Worm (Caenorhabditis elegans) whole organism, young adult: Measurements from ENCODE around the gene R13A1.3.

Experiments
- B0019.2 ChIP-seq: fragments of 200-800 bp; sonication (Bioruptor generic); conservative IDR thresholded peaks from 2 replicates; pipeline ENCODE4 v1.3.6; 2022; ENCODE audit warnings: missing genetic modification reagents, missing genetic modification characterization, missing compliant biosample characterization
- B0035.1 ChIP-seq: sonication (generic microtip); optimal IDR thresholded peaks from 2 replicates; lab custom pipeline; 2016; ENCODE audit warnings: missing genetic modification characterization, mild to moderate bottlenecking, missing compliant biosample characterization, missing genotype, missing genetic modification reagents
- B0261.1 ChIP-seq: sonication (generic microtip); optimal IDR thresholded peaks from 2 replicates; lab custom pipeline; 2016; ENCODE audit warnings: mild to moderate bottlenecking, missing genetic modification characterization, moderate library complexity, missing compliant biosample characterization
- B0336.3 ChIP-seq: fragments of 200-800 bp; sonication (Bioruptor generic); IDR thresholded peaks from 2 replicates; pipeline ENCODE4 v1.3.6; 2022; ENCODE audit warnings: missing genetic modification characterization, missing compliant biosample characterization
- C17E4.6 ChIP-seq: fragments of 200-800 bp; sonication (Bioruptor generic); IDR thresholded peaks from 2 replicates; pipeline ENCODE4 v1.3.6; 2022; ENCODE audit warnings: missing genetic modification reagents, missing genetic modification characterization, missing compliant biosample characterization
- F37B4.10 ChIP-seq: fragments of 200-800 bp; sonication (Bioruptor generic); IDR thresholded peaks from 2 replicates; pipeline ENCODE4 v1.3.6; 2022; ENCODE audit warnings: missing genetic modification characterization, missing compliant biosample characterization
- F49E8.2 ChIP-seq: sonication (generic microtip); optimal IDR thresholded peaks from 3 replicates; lab custom pipeline; 2017; ENCODE audit warnings: missing genetic modification characterization, mild to moderate bottlenecking, missing compliant biosample characterization, antibody characterized with exemption, moderate library complexity; ENCODE audit not compliant: insufficient read depth
- F57A8.1 ChIP-seq: fragments of 200-800 bp; sonication (Bioruptor generic); optimal IDR thresholded peaks from 2 replicates; lab custom pipeline; 2018; ENCODE audit warnings: mild to moderate bottlenecking, missing genetic modification characterization, moderate library complexity, missing compliant biosample characterization
- K12H6.12 ChIP-seq: fragments of 200-800 bp; sonication (Bioruptor generic); optimal IDR thresholded peaks from 2 replicates; lab custom pipeline; 2018; ENCODE audit warnings: mild to moderate bottlenecking, missing genetic modification characterization, missing compliant biosample characterization
- Y67H2A.10 ChIP-seq: fragments of 200-800 bp; sonication (Bioruptor generic); conservative IDR thresholded peaks from 2 replicates; pipeline ENCODE4 v1.3.6; 2022; ENCODE audit warnings: missing genetic modification reagents, missing genetic modification characterization, missing compliant biosample characterization
- Y95B8A.8 ChIP-seq: fragments of 200-800 bp; sonication (Bioruptor generic); IDR thresholded peaks from 2 replicates; pipeline ENCODE4 v1.3.6; 2022; ENCODE audit warnings: missing genetic modification reagents, missing genetic modification characterization, missing compliant biosample characterization
- ama-1 ChIP-seq, 3 experiments: fragments of 150-350 bp in 1 of 3; sonication (generic microtip) in 2 of 3; optimal IDR thresholded peaks; 2 replicates each; lab custom pipeline; 2014 to 2018; ENCODE audit warnings: missing biosample characterization in 2 of 3, missing genetic modification characterization in 2 of 3, missing genetic modification reagents in 2 of 3
- aptf-3 ChIP-seq: fragments of 200-800 bp; sonication (Bioruptor generic); IDR thresholded peaks from 2 replicates; pipeline ENCODE4 v1.3.6; 2022; ENCODE audit warnings: missing genetic modification characterization, missing compliant biosample characterization
- atf-7 ChIP-seq: sonication (generic microtip); optimal IDR thresholded peaks from 2 replicates; lab custom pipeline; 2017; ENCODE audit warnings: mild to moderate bottlenecking, missing genetic modification characterization, missing compliant biosample characterization
- attf-5 ChIP-seq: fragments of 200-800 bp; sonication (Bioruptor generic); optimal IDR thresholded peaks from 2 replicates; lab custom pipeline; 2018; ENCODE audit warnings: mild to moderate bottlenecking, missing genetic modification characterization, missing compliant biosample characterization
- bed-2 ChIP-seq: fragments of 200-800 bp; sonication (Bioruptor generic); IDR thresholded peaks from 2 replicates; pipeline ENCODE4 v1.3.6; 2022; ENCODE audit warnings: missing genetic modification reagents, missing genetic modification characterization, missing compliant biosample characterization
- ccch-3 ChIP-seq: fragments of 200-800 bp; sonication (Bioruptor generic); optimal IDR thresholded peaks from 2 replicates; lab custom pipeline; 2018; ENCODE audit warnings: mild to moderate bottlenecking, missing genetic modification characterization, missing compliant biosample characterization
- cebp-2 ChIP-seq: fragments of 200-800 bp; sonication (Bioruptor generic); IDR thresholded peaks from 2 replicates; pipeline ENCODE4 v1.3.6; 2022; ENCODE audit warnings: missing genetic modification characterization, missing compliant biosample characterization
- ceh-58 ChIP-seq: fragments of 200-800 bp; sonication (Bioruptor generic); IDR thresholded peaks from 2 replicates; pipeline ENCODE4 v1.3.6; 2022; ENCODE audit warnings: missing genetic modification characterization, missing compliant biosample characterization
- chd-7 ChIP-seq: sonication (generic microtip); optimal IDR thresholded peaks from 2 replicates; lab custom pipeline; 2016; ENCODE audit warnings: mild to moderate bottlenecking, missing genetic modification characterization, moderate library complexity, missing compliant biosample characterization
- die-1 ChIP-seq: sonication (generic microtip); optimal IDR thresholded peaks from 2 replicates; lab custom pipeline; 2016; ENCODE audit warnings: missing genotype, mild to moderate bottlenecking, missing genetic modification characterization, missing compliant biosample characterization
- dpff-1 ChIP-seq: sonication (generic microtip); optimal IDR thresholded peaks from 2 replicates; lab custom pipeline; 2017; ENCODE audit warnings: mild to moderate bottlenecking, missing genetic modification characterization, missing compliant biosample characterization
- efl-1 ChIP-seq: fragments of 150-350 bp; optimal IDR thresholded peaks from 2 replicates; lab custom pipeline; 2014; ENCODE audit warnings: missing biosample characterization, missing genetic modification reagents, missing genetic modification characterization
- egl-18 ChIP-seq: fragments of 200-800 bp; sonication (Bioruptor generic); IDR thresholded peaks from 2 replicates; pipeline ENCODE4 v1.3.6; 2022; ENCODE audit warnings: missing genetic modification reagents, missing genetic modification characterization, missing compliant biosample characterization
- egl-44 ChIP-seq: fragments of 200-800 bp; sonication (Bioruptor generic); IDR thresholded peaks from 2 replicates; pipeline ENCODE4 v1.3.6; 2022; ENCODE audit warnings: missing genetic modification reagents, missing genetic modification characterization, missing compliant biosample characterization
- ets-4 ChIP-seq: fragments of 200-800 bp; sonication (Bioruptor generic); optimal IDR thresholded peaks from 2 replicates; lab custom pipeline; 2018; ENCODE audit warnings: mild to moderate bottlenecking, missing genetic modification characterization, missing compliant biosample characterization
- fkh-3 ChIP-seq: sonication (generic microtip); optimal IDR thresholded peaks from 2 replicates; lab custom pipeline; 2016; ENCODE audit warnings: mild to moderate bottlenecking, missing genetic modification characterization, missing compliant biosample characterization
- hlh-26 ChIP-seq: fragments of 200-800 bp; sonication (Bioruptor generic); conservative IDR thresholded peaks from 2 replicates; pipeline ENCODE4 v1.3.6; 2022; ENCODE audit warnings: missing genetic modification reagents, missing genetic modification characterization, missing compliant biosample characterization
- hrde-1 ChIP-seq: sonication (generic microtip); optimal IDR thresholded peaks from 2 replicates; lab custom pipeline; 2016; ENCODE audit warnings: missing genetic modification characterization, mild to moderate bottlenecking, missing compliant biosample characterization, moderate library complexity, missing genotype, missing genetic modification reagents, borderline replicate concordance
- hsf-1 ChIP-seq: fragments of 200-800 bp; sonication (Bioruptor generic); IDR thresholded peaks from 2 replicates; pipeline ENCODE4 v1.3.6; 2022; ENCODE audit warnings: missing genetic modification reagents, missing genetic modification characterization, missing compliant biosample characterization
- let-607 ChIP-seq, 2 experiments: fragments of 200-800 bp in 1 of 2; sonication (Bioruptor generic) in 1 of 2; sonication (generic microtip) in 1 of 2; optimal IDR thresholded peaks; 2 replicates each; lab custom pipeline; 2016 to 2018; ENCODE audit warnings: mild to moderate bottlenecking in 2 of 2, missing compliant biosample characterization in 2 of 2, missing genetic modification characterization in 2 of 2, moderate library complexity in 2 of 2, missing genotype in 1 of 2
- lin-35 ChIP-seq, 3 experiments: fragments of 150-350 bp in 2 of 3; sonication (generic microtip) in 1 of 3; optimal IDR thresholded peaks; 2 replicates each; lab custom pipeline; 2014 to 2018; ENCODE audit warnings: missing biosample characterization in 3 of 3, missing genetic modification characterization in 3 of 3, missing genetic modification reagents in 3 of 3
- lsl-1 ChIP-seq: fragments of 200-800 bp; sonication (Bioruptor generic); optimal IDR thresholded peaks from 2 replicates; lab custom pipeline; 2018; ENCODE audit warnings: mild to moderate bottlenecking, missing genetic modification characterization, moderate library complexity, missing compliant biosample characterization
- lsy-27 ChIP-seq: sonication (generic microtip); optimal IDR thresholded peaks from 2 replicates; lab custom pipeline; 2017; ENCODE audit warnings: missing genetic modification characterization, mild to moderate bottlenecking, missing compliant biosample characterization, antibody characterized with exemption, missing genotype, borderline replicate concordance; ENCODE audit not compliant: insufficient read depth
- madf-6 ChIP-seq: fragments of 200-800 bp; sonication (Bioruptor generic); IDR thresholded peaks from 2 replicates; pipeline ENCODE4 v1.3.6; 2022; ENCODE audit warnings: missing genetic modification reagents, missing genetic modification characterization, missing compliant biosample characterization
- mcd-1 ChIP-seq: fragments of 200-800 bp; sonication (Bioruptor generic); IDR thresholded peaks from 2 replicates; pipeline ENCODE4 v1.3.6; 2022; ENCODE audit warnings: missing genetic modification reagents, missing genetic modification characterization, missing compliant biosample characterization
- nhr-120 ChIP-seq: fragments of 200-800 bp; sonication (Bioruptor generic); IDR thresholded peaks from 2 replicates; pipeline ENCODE4 v1.3.6; 2022; ENCODE audit warnings: missing genetic modification characterization, missing compliant biosample characterization
- nhr-27 ChIP-seq: fragments of 200-800 bp; sonication (Bioruptor generic); optimal IDR thresholded peaks from 2 replicates; lab custom pipeline; 2018; ENCODE audit warnings: mild to moderate bottlenecking, missing genetic modification characterization, moderate library complexity, missing compliant biosample characterization
- pbrm-1 ChIP-seq: fragments of 200-800 bp; sonication (Bioruptor generic); IDR thresholded peaks from 2 replicates; pipeline ENCODE4 v1.3.6; 2022; ENCODE audit warnings: missing genetic modification reagents, missing genetic modification characterization, missing compliant biosample characterization
- rcor-1 ChIP-seq: fragments of 200-800 bp; sonication (Bioruptor generic); IDR thresholded peaks from 2 replicates; pipeline ENCODE4 v1.3.6; 2022; ENCODE audit warnings: missing genetic modification reagents, missing genetic modification characterization, missing compliant biosample characterization
- sdz-38 ChIP-seq: sonication (generic microtip); optimal IDR thresholded peaks from 2 replicates; lab custom pipeline; 2016; ENCODE audit warnings: missing genotype, missing genetic modification characterization, missing compliant biosample characterization
- snpc-1.3 ChIP-seq: sonication (generic microtip); optimal IDR thresholded peaks from 2 replicates; lab custom pipeline; 2017; ENCODE audit warnings: missing genetic modification characterization, mild to moderate bottlenecking, missing compliant biosample characterization, antibody characterized with exemption, moderate library complexity, missing genotype, missing genetic modification reagents; ENCODE audit not compliant: insufficient read depth
- sptf-2 ChIP-seq: fragments of 200-800 bp; sonication (Bioruptor generic); optimal IDR thresholded peaks from 2 replicates; lab custom pipeline; 2018; ENCODE audit warnings: mild to moderate bottlenecking, missing genetic modification characterization, missing compliant biosample characterization
- tbx-9 ChIP-seq: sonication (generic microtip); optimal IDR thresholded peaks from 2 replicates; lab custom pipeline; 2016; ENCODE audit warnings: borderline replicate concordance, missing genetic modification characterization, inconsistent platforms, missing compliant biosample characterization
- unc-130 ChIP-seq: sonication (generic microtip); optimal IDR thresholded peaks from 2 replicates; lab custom pipeline; 2016; ENCODE audit warnings: missing genetic modification reagents, missing genetic modification characterization, missing compliant biosample characterization
- unc-62 ChIP-seq: fragments of 150-350 bp; optimal IDR thresholded peaks from 2 replicates; lab custom pipeline; 2014; ENCODE audit warnings: missing biosample characterization, missing genetic modification reagents, missing genetic modification characterization
- ztf-6 ChIP-seq: fragments of 200-800 bp; sonication (Bioruptor generic); IDR thresholded peaks from 2 replicates; pipeline ENCODE4 v1.3.6; 2022; ENCODE audit warnings: missing genetic modification reagents, missing genetic modification characterization, missing compliant biosample characterization

R13A1.3 gene

DNA sequence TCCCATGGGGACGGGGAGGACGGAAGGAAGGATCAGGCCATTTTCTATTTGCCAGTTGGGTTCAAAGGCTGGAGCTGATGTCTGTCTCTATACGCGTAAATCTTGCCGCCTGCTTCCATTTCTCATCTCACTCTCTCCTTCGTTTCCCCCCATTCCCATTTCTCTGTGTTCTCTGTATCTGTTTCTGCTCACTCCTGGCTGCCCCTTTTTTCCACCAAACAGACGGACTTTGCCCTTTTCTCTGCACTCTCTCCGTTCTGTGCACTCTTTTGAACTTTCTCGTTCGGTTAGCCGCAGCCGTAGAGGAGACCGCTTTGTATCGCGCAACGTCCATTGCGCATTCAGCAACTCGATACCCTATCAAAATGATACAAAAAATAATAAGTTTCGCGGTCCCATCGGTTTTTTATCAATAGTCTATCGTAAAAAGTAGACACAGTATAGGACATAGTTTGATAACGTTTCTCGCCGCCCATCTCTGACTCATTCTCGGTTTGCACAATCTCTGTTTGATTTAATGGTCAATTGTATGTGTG is 31.7 kb downstream of the R13A1.3 start (continued):
- no peak for TF ChIP-seq ets-4
- no peak for TF ChIP-seq efl-1 (GFP tag; lab: Kevin White, UChicago)
- TF ChIP-seq nhr-27: no peak
- TF ChIP-seq tbx-9 (tag; lab: Kevin White, UChicago): no peak
- TF ChIP-seq lsy-27 (tag; lab: Kevin White, UChicago): no peak
- TF ChIP-seq ccch-3 (GFP tag; lab: Kevin White, UChicago): no peak
- no peak for TF ChIP-seq ceh-58 (GFP tag; lab: Robert Waterston, UW)
- TF ChIP-seq egl-18 (GFP tag; lab: Robert Waterston, UW): no peak
- TF ChIP-seq die-1 (tag; lab: Kevin White, UChicago): no peak
- TF ChIP-seq Y95B8A.8: no peak
- 0 out of 2 replicates have a peak, but pooled peaks have one; percentile 20 for TF ChIP-seq pbrm-1 (GFP tag; lab: Robert Waterston, UW)
- no peak for TF ChIP-seq lin-35 (GFP tag; optimal IDR thresholded peaks at IDR 0.05; lab: Kevin White, UChicago)
- TF ChIP-seq sdz-38 (tag; lab: Kevin White, UChicago): no peak
- peak; percentile 62 for TF ChIP-seq mcd-1
- no peak for TF ChIP-seq hsf-1
- no peak for TF ChIP-seq snpc-1.3 (tag; lab: Kevin White, UChicago)
- TF ChIP-seq nhr-120 (GFP tag; lab: Robert Waterston, UW): no peak
- TF ChIP-seq attf-5 (GFP tag; lab: Kevin White, UChicago): peak; percentile 52
- peak; percentile 26; the same call in 1 of the 2 replicates for TF ChIP-seq rcor-1
- peak; percentile 25 for TF ChIP-seq K12H6.12 (tag; lab: Kevin White, UChicago)
- no peak for TF ChIP-seq madf-6 (GFP tag; lab: Robert Waterston, UW)
- no peak for TF ChIP-seq C17E4.6 (GFP tag; lab: Robert Waterston, UW)
- no peak for TF ChIP-seq B0035.1
- no peak for TF ChIP-seq egl-44
- TF ChIP-seq sptf-2 (GFP tag; lab: Kevin White, UChicago): no peak
- TF ChIP-seq ztf-6 (GFP tag; lab: Robert Waterston, UW): no peak
- TF ChIP-seq F57A8.1 (GFP tag; lab: Kevin White, UChicago): no peak
- TF ChIP-seq Y67H2A.10 (GFP tag; lab: Robert Waterston, UW): no peak
- no peak for TF ChIP-seq F49E8.2
- no peak for TF ChIP-seq dpff-1
- TF ChIP-seq cebp-2 (GFP tag; lab: Robert Waterston, UW): no peak
- TF ChIP-seq F37B4.10 (GFP tag; lab: Robert Waterston, UW): no peak
- no peak for TF ChIP-seq bed-2 (GFP tag; lab: Robert Waterston, UW)
- no peak for TF ChIP-seq chd-7 (tag; lab: Kevin White, UChicago)
- TF ChIP-seq fkh-3 (tag; lab: Kevin White, UChicago): no peak
- no peak for TF ChIP-seq unc-62 (GFP tag; lab: Kevin White, UChicago)
- peak; percentile 59; the same call in 1 of the 2 replicates for TF ChIP-seq B0336.3 (GFP tag; lab: Robert Waterston, UW)
- TF ChIP-seq aptf-3 (GFP tag; lab: Robert Waterston, UW): no peak; the same call in 1 of the 2 replicates
- no peak for TF ChIP-seq B0019.2 (GFP tag; lab: Robert Waterston, UW)
- TF ChIP-seq B0261.1: no peak
- TF ChIP-seq unc-130: no peak
- TF ChIP-seq hlh-26 (GFP tag; lab: Robert Waterston, UW): no peak
- TF ChIP-seq hrde-1 (tag; lab: Kevin White, UChicago): no peak
- no peak for TF ChIP-seq let-607 (tag; optimal IDR thresholded peaks at IDR 0.05; lab: Kevin White, UChicago)
- TF ChIP-seq ama-1 (optimal IDR thresholded peaks at IDR 0.05; lab: Kevin White, UChicago): no peak
- TF ChIP-seq ama-1 (GFP tag; optimal IDR thresholded peaks at IDR 0.05; lab: Kevin White, UChicago): no peak
- no peak for TF ChIP-seq atf-7 (tag; lab: Kevin White, UChicago)
- no peak for TF ChIP-seq lsl-1 (GFP tag; lab: Kevin White, UChicago)
